Worm (Caenorhabditis elegans): ENCODE measurements around the gene hpo-40.

DNA sequence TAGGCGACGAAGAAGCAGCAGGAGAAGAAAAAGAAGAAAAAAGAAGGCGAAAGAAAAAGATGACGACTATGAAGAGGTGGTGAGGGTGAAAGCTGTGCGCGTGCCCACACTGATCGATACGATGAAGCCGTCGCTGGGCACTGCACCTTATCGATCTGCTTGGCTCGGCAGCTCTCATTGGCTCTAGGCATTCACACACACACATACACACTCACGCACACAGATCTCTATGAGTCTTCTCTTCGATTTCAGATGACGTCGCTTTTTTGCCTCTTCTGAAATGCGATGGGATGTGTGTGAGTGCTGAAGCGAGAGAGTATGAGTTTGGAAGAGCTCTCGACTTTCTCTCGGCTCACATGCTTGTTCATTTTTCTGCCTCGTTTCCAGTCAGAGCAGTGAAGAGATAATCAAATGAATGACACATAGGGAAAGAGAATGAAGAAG is 38.1 kb upstream of the hpo-40 start:
- TF ChIP-seq nhr-71 (tag; optimal IDR thresholded peaks at IDR 0.05) (peak; percentile 90), snpc-4 (tag; optimal IDR thresholded peaks at IDR 0.05) (peak; percentile 45), unc-62 (GFP tag; optimal IDR thresholded peaks at IDR 0.05) (no peak), nhr-237 (tag; optimal IDR thresholded peaks at IDR 0.05) (peak; percentile 24), ztf-4 (tag; optimal IDR thresholded peaks at IDR 0.05) (peak; percentile 76), lsy-2 (tag; optimal IDR thresholded peaks at IDR 0.05) (peak; percentile 56 to 78), pqm-1 (tag; optimal IDR thresholded peaks at IDR 0.05) (no peak), ceh-8 (GFP tag; optimal IDR thresholded peaks at IDR 0.05) (peak; percentile 77), ceh-82 (tag; optimal IDR thresholded peaks at IDR 0.05) (peak; percentile 44 to 81 (median 54)), lin-39 (tag; optimal IDR thresholded peaks at IDR 0.05) (no peak), nhr-76 (tag; optimal IDR thresholded peaks at IDR 0.05) (no peak), nhr-12 (tag; optimal IDR thresholded peaks at IDR 0.05) (no peak), pag-3 (tag; optimal IDR thresholded peaks at IDR 0.05; ENCODE audit: borderline replicate concordance, insufficient read depth) (no peak)
